Fruit fly (Drosophila melanogaster) whole organism, embryonic: Measurements from ENCODE around the gene Tsp2A.

Experiments used
- Adf1 ChIP-seq: fragments of 200-800 bp; sonication (Bioruptor generic); IDR thresholded peaks from 2 replicates; pipeline ENCODE4 v1.3.6; 2022; ENCODE audit warnings: missing biosample characterization, missing genetic modification characterization
- Aef1 ChIP-seq: fragments of 200-800 bp; sonication (Bioruptor generic); IDR thresholded peaks from 3 replicates; pipeline ENCODE4 v1.3.6; 2022; ENCODE audit warnings: missing biosample characterization, missing genetic modification characterization
- B-H2 ChIP-seq: fragments of 200-800 bp; sonication (Bioruptor generic); optimal IDR thresholded peaks from 2 replicates; lab custom pipeline; 2018; ENCODE audit warnings: missing biosample characterization, mild to moderate bottlenecking, missing genetic modification characterization
- CG10321 ChIP-seq: fragments of 200-800 bp; sonication (Bioruptor generic); IDR thresholded peaks from 2 replicates; pipeline ENCODE4 v1.3.6; 2022; ENCODE audit warnings: missing biosample characterization, missing genetic modification characterization
- CG13123 ChIP-seq: fragments of 200-800 bp; sonication (Bioruptor generic); optimal IDR thresholded peaks from 2 replicates; lab custom pipeline; 2016; ENCODE audit warnings: missing biosample characterization, missing genetic modification characterization
- CG13296 ChIP-seq: fragments of 200-800 bp; sonication (Bioruptor generic); optimal IDR thresholded peaks from 3 replicates; lab custom pipeline; 2018; ENCODE audit warnings: missing biosample characterization, mild to moderate bottlenecking, missing genetic modification characterization
- CG15479 ChIP-seq: fragments of 200-800 bp; sonication (Bioruptor generic); optimal IDR thresholded peaks from 3 replicates; lab custom pipeline; 2019; ENCODE audit warnings: missing biosample characterization, mild to moderate bottlenecking, missing genetic modification characterization, moderate library complexity
- CG17612 ChIP-seq: fragments of 200-800 bp; sonication (Bioruptor generic); IDR thresholded peaks from 2 replicates; pipeline ENCODE4 v1.3.6; 2022; ENCODE audit warnings: missing biosample characterization, missing genetic modification characterization
- CG18262 ChIP-seq: fragments of 200-800 bp; optimal IDR thresholded peaks from 3 replicates; lab custom pipeline; 2019; ENCODE audit warnings: missing biosample characterization, mild to moderate bottlenecking, missing genetic modification characterization, moderate library complexity
- CG1832 ChIP-seq: fragments of 200-800 bp; sonication (Bioruptor generic); optimal IDR thresholded peaks from 2 replicates; lab custom pipeline; 2017; ENCODE audit warnings: missing biosample characterization, mild to moderate bottlenecking, missing genetic modification characterization, inconsistent platforms
- CG32772 ChIP-seq: fragments of 200-800 bp; sonication (Bioruptor generic); IDR thresholded peaks from 2 replicates; pipeline ENCODE4 v1.3.6; 2022; ENCODE audit warnings: missing biosample characterization, missing genetic modification characterization
- CG3838 ChIP-seq: fragments of 200-800 bp; sonication (Bioruptor generic); optimal IDR thresholded peaks from 3 replicates; lab custom pipeline; 2016; ENCODE audit warnings: missing biosample characterization, missing genetic modification characterization
- CG4404 ChIP-seq: fragments of 200-800 bp; sonication (Bioruptor generic); IDR thresholded peaks from 2 replicates; pipeline ENCODE4 v1.3.6; 2022; ENCODE audit warnings: missing biosample characterization, missing genetic modification characterization
- CG5180 ChIP-seq: fragments of 200-800 bp; sonication (Bioruptor generic); optimal IDR thresholded peaks from 3 replicates; lab custom pipeline; 2017; ENCODE audit warnings: missing biosample characterization, missing genetic modification characterization, mild to moderate bottlenecking, moderate library complexity, missing genetic modification reagents
- CG6683 ChIP-seq: fragments of 200-800 bp; sonication (Bioruptor generic); optimal IDR thresholded peaks from 2 replicates; lab custom pipeline; 2017; ENCODE audit warnings: missing biosample characterization, mild to moderate bottlenecking, missing genetic modification characterization, missing genetic modification reagents
- CG7745 ChIP-seq: fragments of 200-800 bp; sonication (Bioruptor generic); optimal IDR thresholded peaks from 2 replicates; lab custom pipeline; 2018; ENCODE audit warnings: missing biosample characterization, mild to moderate bottlenecking, missing genetic modification characterization, moderate library complexity
- CG7963 ChIP-seq: fragments of 200-800 bp; sonication (Bioruptor generic); IDR thresholded peaks from 3 replicates; pipeline ENCODE4 v1.3.6; 2022; ENCODE audit warnings: missing biosample characterization, missing genetic modification characterization; ENCODE audit not compliant: partially characterized antibody
- CG8388 ChIP-seq: fragments of 200-800 bp; sonication (Bioruptor generic); optimal IDR thresholded peaks from 2 replicates; lab custom pipeline; 2019; ENCODE audit warnings: missing biosample characterization, mild to moderate bottlenecking, missing genetic modification characterization, moderate library complexity
- CG8765 ChIP-seq: fragments of 200-800 bp; sonication (Bioruptor generic); IDR thresholded peaks from 2 replicates; pipeline ENCODE4 v1.3.6; 2022; ENCODE audit warnings: missing biosample characterization, missing genetic modification characterization
- CG9876 ChIP-seq: fragments of 200-800 bp; sonication (Bioruptor generic); optimal IDR thresholded peaks from 2 replicates; lab custom pipeline; 2016; ENCODE audit warnings: missing biosample characterization, missing genetic modification characterization
- Camta ChIP-seq: fragments of 200-800 bp; sonication (Bioruptor generic); optimal IDR thresholded peaks from 2 replicates; lab custom pipeline; 2016; ENCODE audit warnings: missing biosample characterization, missing genetic modification characterization
- D19A ChIP-seq: fragments of 200-800 bp; optimal IDR thresholded peaks from 3 replicates; lab custom pipeline; 2019; ENCODE audit warnings: missing biosample characterization, mild to moderate bottlenecking, missing genetic modification characterization, moderate library complexity
- Ets97D ChIP-seq: fragments of 200-800 bp; sonication (Bioruptor generic); optimal IDR thresholded peaks from 3 replicates; lab custom pipeline; 2016; ENCODE audit warnings: missing biosample characterization, missing genetic modification characterization
- Fer1 ChIP-seq: fragments of 200-800 bp; sonication (Bioruptor generic); optimal IDR thresholded peaks from 2 replicates; lab custom pipeline; 2017; ENCODE audit warnings: missing biosample characterization, mild to moderate bottlenecking, missing genetic modification characterization
- HmgD ChIP-seq: fragments of 200-800 bp; sonication (Bioruptor generic); optimal IDR thresholded peaks from 3 replicates; lab custom pipeline; 2016; ENCODE audit warnings: missing biosample characterization, missing genetic modification characterization
- HmgZ ChIP-seq: fragments of 200-800 bp; sonication (Bioruptor generic); optimal IDR thresholded peaks from 2 replicates; lab custom pipeline; 2018; ENCODE audit warnings: missing biosample characterization, mild to moderate bottlenecking, missing genetic modification characterization
- Hr51 ChIP-seq, 2 experiments: fragments of 200-800 bp; sonication (Bioruptor generic); optimal IDR thresholded peaks; 2 replicates in 1 of 2; 3 replicates in 1 of 2; lab custom pipeline; 2016 to 2018; ENCODE audit warnings: missing biosample characterization in 2 of 2, missing genetic modification characterization in 2 of 2, mild to moderate bottlenecking in 1 of 2, moderate library complexity in 1 of 2
- Myb ChIP-seq: fragments of 200-800 bp; sonication (Bioruptor generic); optimal IDR thresholded peaks from 2 replicates; lab custom pipeline; 2016; ENCODE audit warnings: missing biosample characterization, missing genetic modification characterization
- NC2β ChIP-seq: fragments of 200-800 bp; sonication (Bioruptor generic); optimal IDR thresholded peaks from 2 replicates; lab custom pipeline; 2016; ENCODE audit warnings: missing biosample characterization, missing genetic modification characterization
- Oli ChIP-seq: fragments of 200-800 bp; sonication (Bioruptor generic); optimal IDR thresholded peaks from 2 replicates; lab custom pipeline; 2018; ENCODE audit warnings: missing biosample characterization, mild to moderate bottlenecking, missing genetic modification characterization, moderate library complexity
- Opbp ChIP-seq: fragments of 200-800 bp; sonication (Bioruptor generic); IDR thresholded peaks from 3 replicates; pipeline ENCODE4 v1.3.6; 2022; ENCODE audit warnings: missing biosample characterization, missing genetic modification characterization; ENCODE audit not compliant: partially characterized antibody
- PHDP ChIP-seq: fragments of 200-800 bp; sonication (Bioruptor generic); optimal IDR thresholded peaks from 3 replicates; lab custom pipeline; 2018; ENCODE audit warnings: missing biosample characterization, mild to moderate bottlenecking, missing genetic modification characterization, moderate library complexity
- Pdp1 ChIP-seq, 2 experiments: fragments of 200-800 bp; sonication (Bioruptor generic); optimal IDR thresholded peaks; 3 replicates each; lab custom pipeline; 2016; ENCODE audit warnings: missing biosample characterization in 2 of 2, missing genetic modification characterization in 2 of 2, mild to moderate bottlenecking in 1 of 2, moderate library complexity in 1 of 2
- Poxn ChIP-seq: fragments of 200-800 bp; sonication (Bioruptor generic); IDR thresholded peaks from 2 replicates; pipeline ENCODE4 v1.3.6; 2022; ENCODE audit warnings: missing biosample characterization, missing genetic modification characterization
- Sin3A ChIP-seq: fragments of >200 bp; optimal IDR thresholded peaks from 2 replicates; lab custom pipeline; 2018
- Spps ChIP-seq: fragments of 200-800 bp; sonication (Bioruptor generic); optimal IDR thresholded peaks from 2 replicates; lab custom pipeline; 2018; ENCODE audit warnings: missing biosample characterization, mild to moderate bottlenecking, missing genetic modification characterization
- br ChIP-seq: fragments of >200 bp; optimal IDR thresholded peaks from 2 replicates; lab custom pipeline; 2017
- dati ChIP-seq: fragments of 200-800 bp; sonication (Bioruptor generic); IDR thresholded peaks from 2 replicates; pipeline ENCODE4 v1.3.6; 2022; ENCODE audit warnings: missing biosample characterization, missing genetic modification characterization
- dmrt11E ChIP-seq: fragments of 200-800 bp; sonication (Bioruptor generic); optimal IDR thresholded peaks from 3 replicates; lab custom pipeline; 2018; ENCODE audit warnings: missing biosample characterization, mild to moderate bottlenecking, missing genetic modification characterization, moderate library complexity
- ham ChIP-seq: fragments of 200-800 bp; sonication (Bioruptor generic); IDR thresholded peaks from 2 replicates; pipeline ENCODE4 v1.3.6; 2022; ENCODE audit warnings: missing biosample characterization, missing genetic modification characterization
- nerfin-1 ChIP-seq: fragments of 200-800 bp; sonication (Bioruptor generic); optimal IDR thresholded peaks from 3 replicates; lab custom pipeline; 2019; ENCODE audit warnings: missing biosample characterization, mild to moderate bottlenecking, missing genetic modification characterization, moderate library complexity
- nom ChIP-seq: fragments of 200-800 bp; sonication (Bioruptor generic); optimal IDR thresholded peaks from 2 replicates; lab custom pipeline; 2017; ENCODE audit warnings: missing biosample characterization, missing genetic modification characterization, mild to moderate bottlenecking, moderate library complexity, missing genetic modification reagents
- odd ChIP-seq: fragments of 200-800 bp; sonication (Bioruptor generic); optimal IDR thresholded peaks from 2 replicates; lab custom pipeline; 2017; ENCODE audit warnings: missing biosample characterization, mild to moderate bottlenecking, missing genetic modification characterization
- pfk ChIP-seq: fragments of 200-800 bp; sonication (Bioruptor generic); optimal IDR thresholded peaks from 2 replicates; lab custom pipeline; 2018; ENCODE audit warnings: missing biosample characterization, mild to moderate bottlenecking, missing genetic modification characterization, moderate library complexity
- prd ChIP-seq, 3 experiments: fragments of >200 bp in 2 of 3; fragments of 200-800 bp in 1 of 3; sonication (Bioruptor generic) in 1 of 3; optimal IDR thresholded peaks in 2 of 3; IDR thresholded peaks in 1 of 3; 2 replicates in 2 of 3; 3 replicates in 1 of 3; pipeline versions ENCODE4 v1.3.6 to Lab custom; 2017 to 2022; ENCODE audit warnings: missing biosample characterization in 1 of 3, missing genetic modification characterization in 1 of 3
- run ChIP-seq: fragments of 200-800 bp; sonication (Bioruptor generic); optimal IDR thresholded peaks from 3 replicates; lab custom pipeline; 2018; ENCODE audit warnings: missing biosample characterization, mild to moderate bottlenecking, missing genetic modification characterization
- tap ChIP-seq: fragments of 200-800 bp; optimal IDR thresholded peaks from 3 replicates; lab custom pipeline; 2019; ENCODE audit warnings: missing biosample characterization, mild to moderate bottlenecking, missing genetic modification characterization, moderate library complexity
- unpg ChIP-seq: fragments of 200-800 bp; sonication (Bioruptor generic); optimal IDR thresholded peaks from 3 replicates; lab custom pipeline; 2018; ENCODE audit warnings: missing biosample characterization, mild to moderate bottlenecking, missing genetic modification characterization, moderate library complexity
- wdn ChIP-seq: fragments of 200-800 bp; sonication (Bioruptor generic); IDR thresholded peaks from 2 replicates; pipeline ENCODE4 v1.3.6; 2022; ENCODE audit warnings: missing biosample characterization, missing genetic modification characterization

The Tsp2A gene

DNA sequence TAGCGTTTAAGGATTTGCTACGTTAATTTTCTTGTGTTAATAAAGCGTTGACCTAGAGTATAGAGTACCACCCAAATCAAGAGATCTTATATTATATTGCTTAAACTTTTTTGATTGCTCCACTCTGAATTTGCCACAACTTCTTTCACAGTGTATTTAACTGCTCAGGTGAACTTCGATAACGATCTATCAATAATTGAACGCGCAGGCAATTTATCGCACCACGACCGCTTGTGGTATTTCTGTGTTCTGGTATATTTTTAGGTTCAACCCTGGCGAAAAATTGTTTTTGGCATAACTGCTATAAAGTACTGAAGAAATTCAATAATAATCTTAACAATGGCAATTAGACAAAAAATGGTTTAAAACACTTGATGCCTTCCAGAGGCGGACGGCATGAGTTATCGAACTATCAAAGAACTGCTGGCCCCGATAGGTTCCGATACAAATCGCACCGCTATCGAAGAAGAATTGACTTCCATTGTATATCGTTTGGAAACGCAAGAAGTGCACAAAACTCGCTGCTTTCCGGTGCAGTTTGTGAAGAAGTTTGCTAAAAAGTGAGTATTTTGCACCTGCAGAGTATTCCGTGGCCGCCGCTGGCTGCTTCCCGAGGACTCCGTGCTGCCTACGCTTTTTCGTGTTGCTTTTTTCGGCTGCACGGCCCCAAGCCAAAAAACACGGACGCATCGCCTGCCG lies 23.9 kb downstream of the Tsp2A start, which contains the start of gene ssx (continued):
- TF ChIP-seq Spps (tag; lab: Kevin White, UChicago) (no peak), Aef1 (no peak), Camta (GFP tag; lab: Kevin White, UChicago) (peak; percentile 39), Myb (GFP tag; lab: Kevin White, UChicago) (peak; percentile 70), Fer1 (no peak), pfk (GFP tag; lab: Kevin White, UChicago) (no peak), Sin3A (lab: Kevin White, UChicago) (peak; percentile 82), B-H2 (GFP tag; lab: Kevin White, UChicago) (no peak), CG13296 (GFP tag; lab: Kevin White, UChicago) (no peak), CG3838 (GFP tag; lab: Kevin White, UChicago) (no peak), Pdp1 (GFP tag; optimal IDR thresholded peaks at IDR 0.05; lab: Kevin White, UChicago) (peak; percentile 18 to 36), HmgZ (tag; lab: Kevin White, UChicago) (peak; percentile 23), wdn (GFP tag; lab: Robert Waterston, UW) (peak; percentile 44; the same call in 1 of the 2 replicates), CG7963 (GFP tag; lab: Robert Waterston, UW) (peak; percentile 89; the same call in 2 of the 3 replicates), HmgD (GFP tag; lab: Kevin White, UChicago) (no peak), tap (no peak), CG4404 (0 out of 2 replicates have a peak, but pooled peaks have one; percentile 13), CG10321 (GFP tag; lab: Robert Waterston, UW) (no peak), CG13123 (GFP tag; lab: Kevin White, UChicago) (no peak), NC2β (GFP tag; lab: Kevin White, UChicago) (peak; percentile 6), CG9876 (GFP tag; lab: Kevin White, UChicago) (no peak), dati (GFP tag; lab: Robert Waterston, UW) (no peak), CG8388 (GFP tag; lab: Kevin White, UChicago) (peak; percentile 30), Adf1 (GFP tag; lab: Robert Waterston, UW) (no peak), PHDP (tag; lab: Kevin White, UChicago) (peak; percentile 20), CG18262 (peak; percentile 8), CG7745 (tag; lab: Kevin White, UChicago) (no peak), nom (GFP tag; lab: Kevin White, UChicago) (no peak), br (lab: Kevin White, UChicago) (no peak), CG15479 (no peak), CG5180 (no peak), Hr51 (GFP tag; optimal IDR thresholded peaks at IDR 0.05; lab: Kevin White, UChicago) (peak in 1 of 2 experiments; percentile 32), CG6683 (no peak), CG1832 (GFP tag; lab: Kevin White, UChicago) (no peak), CG8765 (no peak), Opbp (GFP tag; lab: Robert Waterston, UW) (peak; percentile 80; the same call in 2 of the 3 replicates), CG17612 (GFP tag; lab: Robert Waterston, UW) (no peak), prd (optimal IDR thresholded peaks at IDR 0.05; lab: Kevin White, UChicago) (no peak), prd (GFP tag; IDR thresholded peaks at IDR 0.05; lab: Robert Waterston, UW) (peak; percentile 50; the same call in 2 of the 3 replicates), odd (no peak), Oli (tag; lab: Kevin White, UChicago) (peak; percentile 4), run (tag; lab: Kevin White, UChicago) (no peak), Poxn (GFP tag; lab: Robert Waterston, UW) (0 out of 2 replicates have a peak, but pooled peaks have one; percentile 11), unpg (GFP tag; lab: Kevin White, UChicago) (peak; percentile 56), ham (GFP tag; lab: Robert Waterston, UW) (no peak), dmrt11E (tag; lab: Kevin White, UChicago) (no peak), nerfin-1 (no peak), Ets97D (GFP tag; lab: Kevin White, UChicago) (peak; percentile 31), CG32772 (no peak), D19A (no peak)
